Fruit fly (Drosophila melanogaster) whole organism, embryonic: ENCODE data around the gene CG33191.

Experiments used
- Bdp1 ChIP-seq: fragments of 200-800 bp; sonication (Bioruptor generic); optimal IDR thresholded peaks from 3 replicates; lab custom pipeline; 2016; ENCODE audit warnings: missing biosample characterization, missing genetic modification characterization
- CG12071 ChIP-seq: fragments of 200-800 bp; sonication (Bioruptor generic); optimal IDR thresholded peaks from 3 replicates; lab custom pipeline; 2018; ENCODE audit warnings: missing biosample characterization, mild to moderate bottlenecking, missing genetic modification characterization
- CG12219 ChIP-seq: fragments of 200-800 bp; sonication (Bioruptor generic); optimal IDR thresholded peaks from 3 replicates; lab custom pipeline; 2018; ENCODE audit warnings: missing biosample characterization, mild to moderate bottlenecking, missing genetic modification characterization
- CG12236 ChIP-seq: fragments of 200-800 bp; sonication (Bioruptor generic); optimal IDR thresholded peaks from 2 replicates; lab custom pipeline; 2016; ENCODE audit warnings: missing biosample characterization, missing genetic modification characterization
- CG14667 ChIP-seq: fragments of 200-800 bp; sonication (Bioruptor generic); IDR thresholded peaks from 2 replicates; pipeline ENCODE4 v1.3.6; 2022; ENCODE audit warnings: missing biosample characterization, missing genetic modification characterization
- CG1647 ChIP-seq: fragments of 200-800 bp; sonication (Bioruptor generic); optimal IDR thresholded peaks from 3 replicates; lab custom pipeline; 2016; ENCODE audit warnings: missing biosample characterization, missing genetic modification characterization
- CG16779 ChIP-seq: fragments of 200-800 bp; sonication (Bioruptor generic); IDR thresholded peaks from 2 replicates; pipeline ENCODE4 v1.3.6; 2022; ENCODE audit warnings: missing biosample characterization, missing genetic modification characterization
- CG30020 ChIP-seq: fragments of 200-800 bp; optimal IDR thresholded peaks from 2 replicates; lab custom pipeline; 2019; ENCODE audit warnings: missing biosample characterization, mild to moderate bottlenecking, missing genetic modification characterization, moderate library complexity
- CG6854 ChIP-seq: fragments of 200-800 bp; sonication (Bioruptor generic); optimal IDR thresholded peaks from 3 replicates; lab custom pipeline; 2017; ENCODE audit warnings: missing biosample characterization, mild to moderate bottlenecking, missing genetic modification characterization
- CG7271 ChIP-seq: fragments of 200-800 bp; sonication (Bioruptor generic); optimal IDR thresholded peaks from 2 replicates; lab custom pipeline; 2018; ENCODE audit warnings: missing biosample characterization, mild to moderate bottlenecking, missing genetic modification characterization, moderate library complexity
- CG8924 ChIP-seq: fragments of 200-800 bp; optimal IDR thresholded peaks from 3 replicates; lab custom pipeline; 2019; ENCODE audit warnings: missing biosample characterization, mild to moderate bottlenecking, missing genetic modification characterization, moderate library complexity
- CG9609 ChIP-seq: fragments of 200-800 bp; sonication (Bioruptor generic); optimal IDR thresholded peaks from 3 replicates; lab custom pipeline; 2016; ENCODE audit warnings: missing biosample characterization, missing genetic modification characterization
- CTCF ChIP-seq: fragments of 200-800 bp; sonication (Bioruptor generic); optimal IDR thresholded peaks from 2 replicates; lab custom pipeline; 2017; ENCODE audit warnings: missing biosample characterization, mild to moderate bottlenecking, missing genetic modification characterization, moderate library complexity
- Camta ChIP-seq: fragments of 200-800 bp; sonication (Bioruptor generic); optimal IDR thresholded peaks from 2 replicates; lab custom pipeline; 2016; ENCODE audit warnings: missing biosample characterization, missing genetic modification characterization
- Dp ChIP-seq: fragments of 200-800 bp; sonication (Bioruptor generic); optimal IDR thresholded peaks from 2 replicates; lab custom pipeline; 2018; ENCODE audit warnings: missing biosample characterization, mild to moderate bottlenecking, missing genetic modification characterization, moderate library complexity
- Drgx ChIP-seq: fragments of 200-800 bp; sonication (Bioruptor generic); IDR thresholded peaks from 2 replicates; pipeline ENCODE4 v1.3.6; 2022; ENCODE audit warnings: missing biosample characterization, missing genetic modification characterization
- E2f1 ChIP-seq: fragments of 200-800 bp; sonication (Bioruptor generic); IDR thresholded peaks from 2 replicates; pipeline ENCODE4 v1.3.6; 2022; ENCODE audit warnings: missing biosample characterization, missing genetic modification characterization
- GATAe ChIP-seq: fragments of 200-800 bp; sonication (Bioruptor generic); conservative IDR thresholded peaks from 2 replicates; pipeline ENCODE4 v1.3.6; 2022; ENCODE audit warnings: missing biosample characterization, missing genetic modification characterization
- Gsc ChIP-seq: fragments of 200-800 bp; sonication (Bioruptor generic); IDR thresholded peaks from 2 replicates; pipeline ENCODE4 v1.3.6; 2022; ENCODE audit warnings: missing biosample characterization, missing genetic modification characterization
- HHEX ChIP-seq: fragments of 200-800 bp; sonication (Bioruptor generic); optimal IDR thresholded peaks from 3 replicates; lab custom pipeline; 2017; ENCODE audit warnings: missing biosample characterization, mild to moderate bottlenecking, missing genetic modification characterization, missing genetic modification reagents
- Hand ChIP-seq: fragments of 200-800 bp; sonication (Bioruptor generic); optimal IDR thresholded peaks from 2 replicates; lab custom pipeline; 2017; ENCODE audit warnings: mild to moderate bottlenecking, missing biosample characterization, missing genetic modification reagents, missing genetic modification characterization
- Hr51 ChIP-seq, 2 experiments: fragments of 200-800 bp; sonication (Bioruptor generic); optimal IDR thresholded peaks; 2 replicates in 1 of 2; 3 replicates in 1 of 2; lab custom pipeline; 2016 to 2018; ENCODE audit warnings: missing biosample characterization in 2 of 2, missing genetic modification characterization in 2 of 2, mild to moderate bottlenecking in 1 of 2, moderate library complexity in 1 of 2
- Hr78 ChIP-seq, 2 experiments: fragments of 200-800 bp in 1 of 2; fragments of >200 bp in 1 of 2; sonication (Bioruptor generic) in 1 of 2; optimal IDR thresholded peaks; 2 replicates each; lab custom pipeline; 2017 to 2019; ENCODE audit warnings: missing biosample characterization in 2 of 2, missing genetic modification characterization in 2 of 2, mild to moderate bottlenecking in 1 of 2, moderate library complexity in 1 of 2
- MESR4 ChIP-seq: fragments of 200-800 bp; sonication (Bioruptor generic); optimal IDR thresholded peaks from 2 replicates; lab custom pipeline; 2018; ENCODE audit warnings: missing biosample characterization, mild to moderate bottlenecking, missing genetic modification characterization, moderate library complexity
- Meics ChIP-seq: fragments of 200-800 bp; sonication (Bioruptor generic); optimal IDR thresholded peaks from 2 replicates; lab custom pipeline; 2017; ENCODE audit warnings: missing biosample characterization, mild to moderate bottlenecking, missing genetic modification characterization
- Myb ChIP-seq: fragments of 200-800 bp; sonication (Bioruptor generic); optimal IDR thresholded peaks from 2 replicates; lab custom pipeline; 2016; ENCODE audit warnings: missing biosample characterization, missing genetic modification characterization
- Optix ChIP-seq: fragments of 200-800 bp; sonication (Bioruptor generic); IDR thresholded peaks from 3 replicates; pipeline ENCODE4 v1.3.6; 2022; ENCODE audit warnings: missing biosample characterization, missing genetic modification characterization
- Ptx1 ChIP-seq: fragments of 200-800 bp; sonication (Bioruptor generic); IDR thresholded peaks from 2 replicates; pipeline ENCODE4 v1.3.6; 2022; ENCODE audit warnings: missing biosample characterization, missing genetic modification characterization
- Side ChIP-seq: fragments of 200-800 bp; sonication (Bioruptor generic); optimal IDR thresholded peaks from 2 replicates; lab custom pipeline; 2016; ENCODE audit warnings: missing biosample characterization, missing genetic modification characterization
- Six4 ChIP-seq: fragments of 200-800 bp; sonication (Bioruptor generic); optimal IDR thresholded peaks from 2 replicates; lab custom pipeline; 2016; ENCODE audit warnings: missing biosample characterization, missing genetic modification characterization
- btn ChIP-seq: fragments of 200-800 bp; sonication (Bioruptor generic); optimal IDR thresholded peaks from 2 replicates; lab custom pipeline; 2016; ENCODE audit warnings: missing biosample characterization, missing genetic modification characterization
- cato ChIP-seq: fragments of 200-800 bp; sonication (Bioruptor generic); optimal IDR thresholded peaks from 2 replicates; lab custom pipeline; 2016; ENCODE audit warnings: missing biosample characterization, missing genetic modification characterization, borderline replicate concordance
- chif ChIP-seq, 2 experiments: fragments of 200-800 bp; sonication (Bioruptor generic); optimal IDR thresholded peaks; 3 replicates each; lab custom pipeline; 2016; ENCODE audit warnings: missing biosample characterization in 2 of 2, missing genetic modification characterization in 2 of 2
- en ChIP-seq: fragments of 200-800 bp; sonication (Bioruptor generic); optimal IDR thresholded peaks from 2 replicates; lab custom pipeline; 2016; ENCODE audit warnings: missing biosample characterization, missing genetic modification characterization
- ham ChIP-seq: fragments of 200-800 bp; sonication (Bioruptor generic); IDR thresholded peaks from 2 replicates; pipeline ENCODE4 v1.3.6; 2022; ENCODE audit warnings: missing biosample characterization, missing genetic modification characterization
- ind ChIP-seq: fragments of 200-800 bp; sonication (Bioruptor generic); optimal IDR thresholded peaks from 3 replicates; lab custom pipeline; 2016; ENCODE audit warnings: missing biosample characterization, missing genetic modification characterization
- jigr1 ChIP-seq: fragments of 200-800 bp; sonication (Bioruptor generic); IDR thresholded peaks from 3 replicates; pipeline ENCODE4 v1.3.6; 2022; ENCODE audit warnings: missing biosample characterization, missing genetic modification characterization
- jumu ChIP-seq: fragments of 200-800 bp; sonication (Bioruptor generic); optimal IDR thresholded peaks from 3 replicates; lab custom pipeline; 2016; ENCODE audit warnings: missing biosample characterization, missing genetic modification characterization
- ken ChIP-seq: fragments of 200-800 bp; sonication (Bioruptor generic); IDR thresholded peaks from 3 replicates; pipeline ENCODE4 v1.3.6; 2022; ENCODE audit warnings: missing biosample characterization, missing genetic modification characterization
- mirr ChIP-seq: fragments of 200-800 bp; sonication (Bioruptor generic); optimal IDR thresholded peaks from 3 replicates; lab custom pipeline; 2018; ENCODE audit warnings: missing biosample characterization, mild to moderate bottlenecking, missing genetic modification characterization
- mld ChIP-seq: fragments of 200-800 bp; sonication (Bioruptor generic); IDR thresholded peaks from 3 replicates; pipeline ENCODE4 v1.3.6; 2022; ENCODE audit warnings: missing biosample characterization, missing genetic modification characterization; ENCODE audit not compliant: partially characterized antibody
- nau ChIP-seq: fragments of 200-800 bp; sonication (Bioruptor generic); optimal IDR thresholded peaks from 3 replicates; lab custom pipeline; 2017; ENCODE audit warnings: missing biosample characterization, mild to moderate bottlenecking, missing genetic modification characterization, missing genetic modification reagents
- nmo ChIP-seq: fragments of 200-800 bp; sonication (Bioruptor generic); optimal IDR thresholded peaks from 2 replicates; lab custom pipeline; 2018; ENCODE audit warnings: missing biosample characterization, mild to moderate bottlenecking, missing genetic modification characterization, moderate library complexity
- odd ChIP-seq: fragments of 200-800 bp; sonication (Bioruptor generic); optimal IDR thresholded peaks from 2 replicates; lab custom pipeline; 2017; ENCODE audit warnings: missing biosample characterization, mild to moderate bottlenecking, missing genetic modification characterization
- otp ChIP-seq: fragments of 200-800 bp; sonication (Bioruptor generic); IDR thresholded peaks from 3 replicates; pipeline ENCODE4, ENCODE4 v1.3.6; 2022; ENCODE audit warnings: missing biosample characterization, missing genetic modification characterization
- pb ChIP-seq: fragments of 200-800 bp; sonication (Bioruptor generic); optimal IDR thresholded peaks from 3 replicates; lab custom pipeline; 2016; ENCODE audit warnings: missing biosample characterization, missing genetic modification characterization
- pho ChIP-seq: fragments of 200-800 bp; sonication (Bioruptor generic); optimal IDR thresholded peaks from 2 replicates; lab custom pipeline; 2016; ENCODE audit warnings: missing biosample characterization, missing genetic modification characterization
- psq ChIP-seq: fragments of 200-800 bp; sonication (Bioruptor generic); optimal IDR thresholded peaks from 2 replicates; lab custom pipeline; 2017; ENCODE audit warnings: missing biosample characterization, missing genetic modification characterization
- pzg ChIP-seq: fragments of 200-800 bp; sonication (Bioruptor generic); optimal IDR thresholded peaks from 3 replicates; lab custom pipeline; 2018; ENCODE audit warnings: missing biosample characterization, mild to moderate bottlenecking, missing genetic modification characterization, moderate library complexity
- slp2 ChIP-seq: fragments of 200-800 bp; sonication (Bioruptor generic); optimal IDR thresholded peaks from 2 replicates; lab custom pipeline; 2016; ENCODE audit warnings: missing biosample characterization, missing genetic modification characterization

Gene CG33191

DNA sequence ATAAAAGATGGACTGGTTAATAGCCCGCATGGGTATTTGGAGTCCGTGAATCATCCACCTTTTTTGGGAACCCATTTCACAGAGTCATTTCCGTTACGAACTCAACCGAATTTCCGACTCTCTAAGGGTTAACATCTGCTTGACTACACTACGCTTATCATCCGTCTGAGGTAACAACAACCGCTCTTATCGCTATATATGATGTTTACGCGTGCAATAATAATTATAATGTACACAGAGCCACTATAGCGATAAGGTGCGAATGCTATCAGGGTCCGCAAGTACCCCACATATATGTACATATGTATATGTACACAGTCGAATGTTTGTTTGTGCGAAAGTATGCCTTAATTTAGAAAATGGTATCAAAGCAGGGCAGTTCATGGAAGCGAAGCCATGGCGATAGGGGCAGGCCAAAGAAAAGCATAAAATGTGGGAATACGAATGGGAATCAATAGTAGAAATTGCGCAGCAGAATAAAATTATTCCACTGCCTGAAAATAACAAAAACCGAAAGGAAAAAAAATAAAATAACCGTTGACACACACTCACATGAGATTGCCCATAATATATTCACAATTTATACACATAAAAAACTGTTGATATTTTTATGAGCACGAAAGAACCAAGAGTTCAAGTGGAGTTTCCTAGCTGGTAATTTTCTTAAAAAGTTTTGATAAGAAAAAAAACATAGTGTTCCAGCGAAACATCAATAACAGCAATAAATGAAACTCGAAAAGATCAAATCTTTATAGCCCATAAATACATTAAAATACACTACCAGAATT, 30.9 kb upstream of the CG33191 start (continued):
- TF ChIP-seq Hr78 (GFP tag; optimal IDR thresholded peaks at IDR 0.05; lab: Kevin White, UChicago) (peak in 1 of 2 experiments; percentile 53), Gsc (GFP tag; lab: Robert Waterston, UW) (no peak), CG16779 (peak; percentile 81), Hr51 (GFP tag; optimal IDR thresholded peaks at IDR 0.05; lab: Kevin White, UChicago) (peak; percentile 57 to 78), ham (GFP tag; lab: Robert Waterston, UW) (no peak), Six4 (peak; percentile 50), CG12236 (GFP tag; lab: Kevin White, UChicago) (peak; percentile 88), MESR4 (GFP tag; lab: Kevin White, UChicago) (peak; percentile 36), pzg (GFP tag; lab: Kevin White, UChicago) (peak; percentile 25), HHEX (peak; percentile 93), mld (no peak), Side (GFP tag; lab: Kevin White, UChicago) (peak; percentile 85), ken (peak; percentile 55; the same call in 1 of the 3 replicates), Myb (GFP tag; lab: Kevin White, UChicago) (peak; percentile 37), jigr1 (GFP tag; lab: Robert Waterston, UW) (0 out of 3 replicates have a peak, but pooled peaks have one; percentile 18), GATAe (peak; percentile 76), CTCF (peak; percentile 59), Ptx1 (GFP tag; lab: Robert Waterston, UW) (peak; percentile 77), slp2 (no peak), CG14667 (GFP tag; lab: Robert Waterston, UW) (no peak), nmo (peak; percentile 53), CG6854 (GFP tag; lab: Kevin White, UChicago) (peak; percentile 82), Meics (peak; percentile 72), otp (GFP tag; lab: Robert Waterston, UW) (peak; percentile 89), mirr (GFP tag; lab: Kevin White, UChicago) (peak; percentile 100), CG12219 (GFP tag; lab: Kevin White, UChicago) (peak; percentile 90), CG8924 (peak; percentile 67), nau (peak; percentile 88), Drgx (GFP tag; lab: Robert Waterston, UW) (peak; percentile 76), CG9609 (GFP tag; lab: Kevin White, UChicago) (peak; percentile 39), jumu (peak; percentile 38), CG1647 (GFP tag; lab: Kevin White, UChicago) (peak; percentile 73), chif (GFP tag; optimal IDR thresholded peaks at IDR 0.05; lab: Kevin White, UChicago) (peak; percentile 54 to 68), CG12071 (GFP tag; lab: Kevin White, UChicago) (peak; percentile 98), E2f1 (GFP tag; lab: Robert Waterston, UW) (peak; percentile 49; the same call in 1 of the 2 replicates), en (GFP tag; lab: Kevin White, UChicago) (peak; percentile 64), pb (GFP tag; lab: Kevin White, UChicago) (peak; percentile 36), Hand (GFP tag; lab: Kevin White, UChicago) (peak; percentile 85), Bdp1 (GFP tag; lab: Kevin White, UChicago) (peak; percentile 82), CG7271 (no peak), psq (GFP tag; lab: Kevin White, UChicago) (peak; percentile 71), odd (GFP tag; lab: Kevin White, UChicago) (peak; percentile 94), Dp (peak; percentile 1), CG30020 (tag; lab: Kevin White, UChicago) (no peak), cato (no peak), pho (GFP tag; lab: Kevin White, UChicago) (peak; percentile 73), Camta (GFP tag; lab: Kevin White, UChicago) (peak; percentile 71), ind (peak; percentile 47), btn (GFP tag; lab: Kevin White, UChicago) (peak; percentile 80), Optix (GFP tag; lab: Robert Waterston, UW) (peak; percentile 8; the same call in 1 of the 3 replicates)
